Fruit fly (Drosophila melanogaster) whole organism, embryonic: ENCODE measurements around the gene Pnn.
A peak's percentile ranks its signal among the peaks of the same experiment; 100 is the strongest.

Source experiments
- CG10267 ChIP-seq: fragments of 200-800 bp; sonication (Bioruptor generic); optimal IDR thresholded peaks from 2 replicates; lab custom pipeline; 2018; ENCODE audit warnings: missing biosample characterization, mild to moderate bottlenecking, missing genetic modification characterization, moderate library complexity
- CG13296 ChIP-seq: fragments of 200-800 bp; sonication (Bioruptor generic); optimal IDR thresholded peaks from 3 replicates; lab custom pipeline; 2018; ENCODE audit warnings: missing biosample characterization, mild to moderate bottlenecking, missing genetic modification characterization
- CG14667 ChIP-seq: fragments of 200-800 bp; sonication (Bioruptor generic); IDR thresholded peaks from 2 replicates; pipeline ENCODE4 v1.3.6; 2022; ENCODE audit warnings: missing biosample characterization, missing genetic modification characterization
- CG14710 ChIP-seq: fragments of 200-800 bp; sonication (Bioruptor generic); optimal IDR thresholded peaks from 3 replicates; lab custom pipeline; 2019; ENCODE audit warnings: missing biosample characterization, mild to moderate bottlenecking, missing genetic modification characterization, moderate library complexity
- CG1602 ChIP-seq: fragments of 200-800 bp; sonication (Bioruptor generic); optimal IDR thresholded peaks from 3 replicates; lab custom pipeline; 2016; ENCODE audit warnings: missing biosample characterization, missing genetic modification characterization
- CG16779 ChIP-seq: fragments of 200-800 bp; sonication (Bioruptor generic); IDR thresholded peaks from 2 replicates; pipeline ENCODE4 v1.3.6; 2022; ENCODE audit warnings: missing biosample characterization, missing genetic modification characterization
- CG17829 ChIP-seq: fragments of 200-800 bp; optimal IDR thresholded peaks from 2 replicates; lab custom pipeline; 2019; ENCODE audit warnings: missing biosample characterization, mild to moderate bottlenecking, missing genetic modification characterization, moderate library complexity
- CG18262 ChIP-seq: fragments of 200-800 bp; optimal IDR thresholded peaks from 3 replicates; lab custom pipeline; 2019; ENCODE audit warnings: missing biosample characterization, mild to moderate bottlenecking, missing genetic modification characterization, moderate library complexity
- CG2120 ChIP-seq: fragments of 200-800 bp; sonication (Bioruptor generic); optimal IDR thresholded peaks from 3 replicates; lab custom pipeline; 2016; ENCODE audit warnings: missing biosample characterization, missing genetic modification characterization
- CG3163 ChIP-seq: fragments of 200-800 bp; sonication (Bioruptor generic); optimal IDR thresholded peaks from 3 replicates; lab custom pipeline; 2016; ENCODE audit warnings: missing biosample characterization, missing genetic modification characterization
- CG3281 ChIP-seq: fragments of 200-800 bp; sonication (Bioruptor generic); optimal IDR thresholded peaks from 3 replicates; lab custom pipeline; 2017; ENCODE audit warnings: missing biosample characterization, mild to moderate bottlenecking, missing genetic modification characterization
- CG34422 ChIP-seq: fragments of 200-800 bp; sonication (Bioruptor generic); IDR thresholded peaks from 3 replicates; pipeline ENCODE4 v1.3.6; 2022; ENCODE audit warnings: missing biosample characterization, missing genetic modification characterization
- Camta ChIP-seq: fragments of 200-800 bp; sonication (Bioruptor generic); optimal IDR thresholded peaks from 2 replicates; lab custom pipeline; 2016; ENCODE audit warnings: missing biosample characterization, missing genetic modification characterization
- CoRest ChIP-seq: fragments of 200-800 bp; sonication (Bioruptor generic); optimal IDR thresholded peaks from 3 replicates; lab custom pipeline; 2018; ENCODE audit warnings: missing biosample characterization, mild to moderate bottlenecking, missing genetic modification characterization, moderate library complexity
- CrebB ChIP-seq: fragments of 200-800 bp; sonication (Bioruptor generic); optimal IDR thresholded peaks from 3 replicates; lab custom pipeline; 2018; ENCODE audit warnings: missing biosample characterization, mild to moderate bottlenecking, missing genetic modification characterization
- Dip2 ChIP-seq: fragments of 200-800 bp; sonication (Bioruptor generic); IDR thresholded peaks from 2 replicates; pipeline ENCODE4 v1.3.6; 2022; ENCODE audit warnings: missing biosample characterization, missing genetic modification characterization
- Ets65A ChIP-seq: fragments of 200-800 bp; sonication (Bioruptor generic); peaks from one replicate; lab custom pipeline; 2016; ENCODE audit warnings: missing biosample characterization, missing genetic modification characterization
- HmgD ChIP-seq: fragments of 200-800 bp; sonication (Bioruptor generic); optimal IDR thresholded peaks from 3 replicates; lab custom pipeline; 2016; ENCODE audit warnings: missing biosample characterization, missing genetic modification characterization
- MESR4 ChIP-seq: fragments of 200-800 bp; sonication (Bioruptor generic); optimal IDR thresholded peaks from 2 replicates; lab custom pipeline; 2018; ENCODE audit warnings: missing biosample characterization, mild to moderate bottlenecking, missing genetic modification characterization, moderate library complexity
- Med ChIP-seq: fragments of 200-800 bp; sonication (Bioruptor generic); peaks from one replicate; lab custom pipeline; 2016; ENCODE audit warnings: missing biosample characterization, missing genetic modification characterization, mild to moderate bottlenecking, inconsistent platforms, moderate library complexity
- Pdp1 ChIP-seq, 2 experiments: fragments of 200-800 bp; sonication (Bioruptor generic); optimal IDR thresholded peaks; 3 replicates each; lab custom pipeline; 2016; ENCODE audit warnings: missing biosample characterization in 2 of 2, missing genetic modification characterization in 2 of 2, mild to moderate bottlenecking in 1 of 2, moderate library complexity in 1 of 2
- Sry-β ChIP-seq: fragments of 200-800 bp; sonication (Bioruptor generic); optimal IDR thresholded peaks from 2 replicates; lab custom pipeline; 2018; ENCODE audit warnings: missing biosample characterization, mild to moderate bottlenecking, missing genetic modification characterization, moderate library complexity
- Taf1 ChIP-seq: fragments of 200-800 bp; sonication (Bioruptor generic); IDR thresholded peaks from 2 replicates; pipeline ENCODE4 v1.3.6; 2022; ENCODE audit warnings: missing biosample characterization, missing genetic modification characterization
- Xbp1 ChIP-seq: fragments of 200-800 bp; sonication (Bioruptor generic); optimal IDR thresholded peaks from 3 replicates; lab custom pipeline; 2016; ENCODE audit warnings: missing biosample characterization, mild to moderate bottlenecking, missing genetic modification characterization
- bsh ChIP-seq, 2 experiments: fragments of 200-800 bp; sonication (Bioruptor generic); optimal IDR thresholded peaks; 2 replicates each; lab custom pipeline; 2017 to 2018; ENCODE audit warnings: mild to moderate bottlenecking in 2 of 2, missing biosample characterization in 2 of 2, missing genetic modification characterization in 2 of 2, moderate library complexity in 1 of 2
- cad ChIP-seq: fragments of >200 bp; optimal IDR thresholded peaks from 2 replicates; lab custom pipeline; 2017; ENCODE audit warnings: missing biosample characterization, missing genetic modification characterization
- chinmo ChIP-seq: fragments of 200-800 bp; sonication (Bioruptor generic); IDR thresholded peaks from 4 replicates; pipeline ENCODE4 v1.3.6; 2022; ENCODE audit warnings: missing biosample characterization, missing genetic modification characterization; ENCODE audit not compliant: partially characterized antibody
- ewg ChIP-seq: fragments of 200-800 bp; sonication (Bioruptor generic); optimal IDR thresholded peaks from 3 replicates; lab custom pipeline; 2017; ENCODE audit warnings: mild to moderate bottlenecking, missing biosample characterization, missing genetic modification reagents, missing genetic modification characterization
- knrl ChIP-seq: fragments of 200-800 bp; sonication (Bioruptor generic); IDR thresholded peaks from 3 replicates; pipeline ENCODE4 v1.3.6; 2022; ENCODE audit warnings: missing biosample characterization, missing genetic modification characterization; ENCODE audit not compliant: partially characterized antibody
- lov ChIP-seq, 2 experiments: fragments of 200-800 bp in 1 of 2; fragments of >200 bp in 1 of 2; sonication (Bioruptor generic) in 1 of 2; IDR thresholded peaks in 1 of 2; optimal IDR thresholded peaks in 1 of 2; 2 replicates in 1 of 2; 3 replicates in 1 of 2; pipeline versions ENCODE4 v1.3.6 to Lab custom; 2017 to 2022; ENCODE audit warnings: missing biosample characterization in 1 of 2, missing genetic modification characterization in 1 of 2
- luna ChIP-seq: fragments of 200-800 bp; sonication (Bioruptor generic); optimal IDR thresholded peaks from 2 replicates; lab custom pipeline; 2016; ENCODE audit warnings: missing biosample characterization, missing genetic modification characterization
- nmo ChIP-seq: fragments of 200-800 bp; sonication (Bioruptor generic); optimal IDR thresholded peaks from 2 replicates; lab custom pipeline; 2018; ENCODE audit warnings: missing biosample characterization, mild to moderate bottlenecking, missing genetic modification characterization, moderate library complexity
- nom ChIP-seq: fragments of 200-800 bp; sonication (Bioruptor generic); optimal IDR thresholded peaks from 2 replicates; lab custom pipeline; 2017; ENCODE audit warnings: missing biosample characterization, missing genetic modification characterization, mild to moderate bottlenecking, moderate library complexity, missing genetic modification reagents
- onecut ChIP-seq: fragments of 200-800 bp; sonication (Bioruptor generic); IDR thresholded peaks from 2 replicates; pipeline ENCODE4 v1.3.6; 2022; ENCODE audit warnings: missing biosample characterization, missing genetic modification characterization
- p53 ChIP-seq: fragments of 200-800 bp; sonication (Bioruptor generic); optimal IDR thresholded peaks from 2 replicates; lab custom pipeline; 2016; ENCODE audit warnings: missing biosample characterization, missing genetic modification characterization
- pros ChIP-seq: fragments of 200-800 bp; sonication (Bioruptor generic); optimal IDR thresholded peaks from 3 replicates; lab custom pipeline; 2019; ENCODE audit warnings: missing biosample characterization, mild to moderate bottlenecking, missing genetic modification characterization, moderate library complexity
- pum ChIP-seq: fragments of 200-800 bp; sonication (Bioruptor generic); optimal IDR thresholded peaks from 2 replicates; lab custom pipeline; 2016; ENCODE audit warnings: missing biosample characterization, missing genetic modification characterization
- sd ChIP-seq: fragments of 200-800 bp; sonication (Bioruptor generic); optimal IDR thresholded peaks from 3 replicates; lab custom pipeline; 2018; ENCODE audit warnings: missing biosample characterization, mild to moderate bottlenecking, missing genetic modification characterization, moderate library complexity
- sens ChIP-seq: fragments of 200-800 bp; sonication (Bioruptor generic); peaks from one replicate; lab custom pipeline; 2016; ENCODE audit warnings: missing biosample characterization, missing genetic modification characterization
- sug ChIP-seq: fragments of 200-800 bp; optimal IDR thresholded peaks from 2 replicates; lab custom pipeline; 2019; ENCODE audit warnings: missing biosample characterization, mild to moderate bottlenecking, missing genetic modification characterization, moderate library complexity
- twi ChIP-seq: fragments of 200-800 bp; optimal IDR thresholded peaks from 2 replicates; lab custom pipeline; 2019; ENCODE audit warnings: missing biosample characterization, mild to moderate bottlenecking, missing genetic modification characterization, moderate library complexity

The Pnn gene

DNA sequence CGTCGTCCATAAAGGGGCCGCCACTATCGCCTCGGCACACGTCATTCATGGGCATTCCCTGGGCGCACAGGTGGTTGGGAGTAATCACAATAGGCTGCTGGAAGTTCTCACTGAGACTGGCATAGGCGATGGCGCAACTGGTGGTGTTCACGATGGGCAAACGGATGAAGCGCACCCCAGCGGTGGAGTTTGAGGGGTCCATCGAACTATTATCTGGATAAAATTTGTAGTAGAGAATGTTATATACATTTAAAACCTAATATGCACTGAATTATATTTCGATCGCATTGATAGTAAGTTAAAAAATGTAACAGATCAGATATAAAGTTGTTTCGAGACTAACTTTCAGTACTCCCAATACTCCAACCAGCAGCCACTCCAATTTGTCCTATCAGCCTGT is 2.5 kb downstream of the Pnn start, which contains the start of gene CG31415:
Gene CG31415, plus strand, starts transcription at position 301 of the 400 bp plus-strand sequence.
- TF ChIP-seq ewg (GFP tag; lab: Kevin White, UChicago) (no peak), Med (peak; percentile 22), sens (GFP tag; lab: Kevin White, UChicago) (peak; percentile 62)

DNA sequence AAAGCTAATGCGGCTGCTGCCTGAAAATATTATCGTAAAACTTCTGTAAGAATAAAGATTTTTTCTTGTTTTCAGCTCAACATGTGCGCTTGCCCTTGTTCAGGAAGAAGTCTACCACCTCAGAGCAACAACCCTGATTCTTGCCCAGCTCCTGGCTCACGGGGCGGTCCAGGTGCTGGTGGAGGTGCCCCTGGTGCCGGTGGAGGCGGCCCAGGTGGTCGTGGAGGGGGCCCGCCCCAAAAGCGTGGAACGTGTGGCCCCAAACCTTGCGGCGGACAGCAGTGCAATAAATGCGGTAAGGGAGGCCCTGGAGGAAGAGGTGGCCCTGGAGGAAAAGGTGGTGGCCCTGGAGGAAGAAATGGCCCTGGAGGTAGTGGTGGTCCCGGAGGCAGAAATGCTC is 3.3 kb downstream of the Pnn start:
- TF ChIP-seq CG34422 (GFP tag; lab: Robert Waterston, UW), result 0 out of 3 replicates have a peak, but pooled peaks have one; percentile 33
- peak; percentile 55 for TF ChIP-seq Ets65A (GFP tag; lab: Kevin White, UChicago)
- TF ChIP-seq CrebB (tag; lab: Kevin White, UChicago), result no peak

DNA sequence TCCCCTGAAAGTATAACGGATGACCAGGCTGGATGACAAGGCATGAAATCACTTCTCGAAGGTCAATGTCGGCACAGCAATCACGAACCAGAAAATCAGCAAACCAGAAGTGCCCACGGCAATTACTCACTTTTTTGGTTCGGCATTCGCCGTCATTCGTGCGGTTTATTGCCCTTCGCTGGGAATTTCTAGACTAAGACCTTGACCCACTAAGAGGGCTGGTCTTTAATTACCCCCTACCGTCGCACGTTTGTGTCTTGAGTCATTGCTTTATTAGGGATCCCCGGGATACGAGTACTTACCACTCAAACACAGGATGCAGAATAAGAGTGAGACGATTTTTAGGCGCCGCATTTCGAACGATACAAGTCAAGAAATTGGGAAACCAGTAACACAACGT is 4.7 kb downstream of the Pnn start:
- TF ChIP-seq bsh (GFP tag; optimal IDR thresholded peaks at IDR 0.05; lab: Kevin White, UChicago) (no peak), chinmo (GFP tag; lab: Robert Waterston, UW) (0 out of 4 replicates have a peak, but pooled peaks have one; percentile 5), cad (GFP tag; lab: Kevin White, UChicago) (peak; percentile 53), CG16779 (GFP tag; lab: Robert Waterston, UW) (no peak), sd (tag; lab: Kevin White, UChicago) (peak; percentile 1)

DNA sequence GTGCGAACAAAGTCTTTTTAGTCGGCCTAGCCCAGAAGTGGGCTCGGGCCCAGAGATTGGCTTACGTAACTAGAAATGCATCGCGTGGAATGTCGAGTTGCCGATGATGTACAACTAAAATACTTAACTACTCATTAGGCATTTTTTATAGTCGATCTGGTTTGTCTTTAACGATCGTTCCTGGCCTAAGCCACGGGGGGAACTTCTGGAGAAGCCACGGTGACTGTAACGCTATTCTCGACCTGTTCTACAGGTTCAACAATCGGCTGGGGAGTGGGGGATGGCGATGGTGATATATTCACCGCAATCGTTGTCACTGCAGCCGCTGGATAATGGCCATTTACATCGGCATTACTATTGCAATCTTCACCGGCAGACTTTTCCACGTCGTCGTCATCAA is 5.6 kb downstream of the Pnn start, which contains the start of gene CG34409:
Gene CG34409, minus strand, starts transcription at position 101 of the 400 bp plus-strand sequence.
- TF ChIP-seq chinmo (GFP tag; lab: Robert Waterston, UW) (no peak), Pdp1 (GFP tag; optimal IDR thresholded peaks at IDR 0.05; lab: Kevin White, UChicago) (peak in 1 of 2 experiments; percentile 40)

DNA sequence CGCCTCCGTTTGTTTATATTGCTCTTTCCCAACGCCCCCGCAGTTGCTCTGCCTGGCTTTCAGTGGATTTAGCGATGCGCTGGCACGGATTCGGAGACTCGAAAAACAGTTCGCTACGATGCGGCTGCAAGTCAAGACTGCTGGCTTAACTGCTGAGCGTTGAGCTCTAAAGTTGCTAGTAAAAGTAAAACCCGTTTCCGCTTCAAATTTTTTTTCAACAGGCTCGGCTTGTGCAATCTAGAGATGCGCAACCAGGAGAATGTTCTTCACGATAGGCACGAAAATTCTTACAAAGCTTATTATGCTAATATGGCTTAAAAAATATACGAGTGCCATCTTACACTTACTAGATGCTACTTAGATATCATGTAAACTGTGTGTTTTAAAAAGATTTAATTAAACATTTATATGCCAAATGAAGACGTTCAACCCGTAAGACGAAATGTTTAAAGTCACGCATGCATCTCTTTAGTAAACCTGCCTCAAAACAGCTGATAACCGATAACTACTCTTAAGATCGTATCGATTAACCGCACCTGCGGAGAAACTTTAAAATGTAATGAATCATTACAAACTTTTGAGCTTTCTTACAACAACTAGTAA is 6.7 kb downstream of the Pnn start, which contains the start of gene CG12948:
Gene CG12948, minus strand, starts transcription at position 473 of the 603 bp plus-strand sequence.
- TF ChIP-seq CG2120 (GFP tag; lab: Kevin White, UChicago) (peak; percentile 77), twi (tag; lab: Kevin White, UChicago) (peak; percentile 16), nom (GFP tag; lab: Kevin White, UChicago) (peak; percentile 65), CG3281 (GFP tag; lab: Kevin White, UChicago) (peak; percentile 71), CG18262 (tag; lab: Kevin White, UChicago) (peak; percentile 52), knrl (GFP tag; lab: Robert Waterston, UW) (peak; percentile 87; the same call in 2 of the 3 replicates), CG14710 (tag; lab: Kevin White, UChicago) (peak; percentile 48), Taf1 (GFP tag; lab: Robert Waterston, UW) (0 out of 2 replicates have a peak, but pooled peaks have one; percentile 15), pum (GFP tag; lab: Kevin White, UChicago) (peak; percentile 16), CG3163 (GFP tag; lab: Kevin White, UChicago) (no peak), Sry-β (GFP tag; lab: Kevin White, UChicago) (peak; percentile 90), CG13296 (GFP tag; lab: Kevin White, UChicago) (peak; percentile 54), Xbp1 (GFP tag; lab: Kevin White, UChicago) (peak; percentile 55), CG1602 (peak; percentile 32), luna (GFP tag; lab: Kevin White, UChicago) (no peak), onecut (GFP tag; lab: Robert Waterston, UW) (0 out of 2 replicates have a peak, but pooled peaks have one; percentile 19), Camta (peak; percentile 48), MESR4 (peak; percentile 82), CG14667 (GFP tag; lab: Robert Waterston, UW) (no peak), Dip2 (GFP tag; lab: Robert Waterston, UW) (no peak), HmgD (GFP tag; lab: Kevin White, UChicago) (peak; percentile 21), CG17829 (peak; percentile 57), pros (GFP tag; lab: Kevin White, UChicago) (peak; percentile 62), lov (optimal IDR thresholded peaks at IDR 0.05; lab: Kevin White, UChicago) (no peak), lov (GFP tag; IDR thresholded peaks at IDR 0.05; lab: Robert Waterston, UW) (no peak), CG10267 (peak; percentile 40), sug (tag; lab: Kevin White, UChicago) (peak; percentile 68), nmo (GFP tag; lab: Kevin White, UChicago) (peak; percentile 49), p53 (no peak), CoRest (tag; lab: Kevin White, UChicago) (peak; percentile 58)
